Fruit fly (Drosophila melanogaster): ENCODE results near the gene CG1146.
A peak's percentile ranks its signal among the peaks of the same experiment; 100 is the strongest.

CG1146 gene

DNA sequence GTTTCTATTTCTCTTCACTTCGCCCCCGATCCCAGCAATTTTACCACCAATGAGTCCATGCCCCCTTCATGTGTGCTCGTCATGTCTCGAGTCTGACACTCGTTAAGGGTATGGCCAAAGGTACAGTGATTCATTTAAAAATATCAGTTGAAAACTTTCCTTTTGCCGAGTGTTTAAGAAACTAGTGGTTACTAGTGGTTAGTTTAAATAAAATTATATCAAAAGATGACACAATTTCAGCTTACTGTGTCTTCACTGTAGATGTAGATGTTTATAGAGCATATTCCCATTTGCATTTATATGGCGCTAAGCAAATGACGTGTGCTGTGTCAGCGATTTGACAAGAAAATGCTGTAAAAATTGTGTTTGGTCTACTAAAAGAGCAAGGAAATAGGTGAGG is 43.8 kb downstream of the CG1146 start (continued):
- TF ChIP-seq ewg (GFP tag; optimal IDR thresholded peaks at IDR 0.05) (peak; percentile 10), hkb (optimal IDR thresholded peaks at IDR 0.05) (no peak), hkb (GFP tag; IDR thresholded peaks at IDR 0.05) (peak; percentile 63), eve (GFP tag; optimal IDR thresholded peaks at IDR 0.05) (no peak), CG18011 (GFP tag; optimal IDR thresholded peaks at IDR 0.05) (no peak), Ptx1 (GFP tag; IDR thresholded peaks at IDR 0.05) (peak; percentile 78), Rx (GFP tag; IDR thresholded peaks at IDR 0.05) (peak; percentile 61), Dad (GFP tag; optimal IDR thresholded peaks at IDR 0.05) (peak; percentile 8), CG7357 (GFP tag; IDR thresholded peaks at IDR 0.05) (peak; percentile 35; the same call in 1 of the 3 replicates), ttk (GFP tag; IDR thresholded peaks at IDR 0.05) (peak; percentile 78), bcd (GFP tag; optimal IDR thresholded peaks at IDR 0.05) (peak; percentile 21), dan (GFP tag; IDR thresholded peaks at IDR 0.05) (no peak), Spps (tag; optimal IDR thresholded peaks at IDR 0.05) (no peak), CG10654 (GFP tag; optimal IDR thresholded peaks at IDR 0.05) (no peak), CG1647 (GFP tag; optimal IDR thresholded peaks at IDR 0.05) (no peak), CG10543 (GFP tag; optimal IDR thresholded peaks at IDR 0.05) (no peak), slou (GFP tag; optimal IDR thresholded peaks at IDR 0.05) (no peak), Sry-β (GFP tag; optimal IDR thresholded peaks at IDR 0.05) (no peak), Fer1 (GFP tag; optimal IDR thresholded peaks at IDR 0.05) (no peak), dpn (GFP tag; optimal IDR thresholded peaks at IDR 0.05) (no peak), CG17361 (GFP tag; IDR thresholded peaks at IDR 0.05) (no peak), Dip3 (GFP tag; optimal IDR thresholded peaks at IDR 0.05) (no peak), CG31388 (GFP tag; optimal IDR thresholded peaks at IDR 0.05) (no peak), Hand (GFP tag; optimal IDR thresholded peaks at IDR 0.05) (no peak), Gsc (GFP tag; IDR thresholded peaks at IDR 0.05) (0 out of 2 replicates have a peak, but pooled peaks have one; percentile 6), slbo (GFP tag; IDR thresholded peaks at IDR 0.05) (peak; percentile 58), ham (GFP tag; IDR thresholded peaks at IDR 0.05) (no peak), GATAe (GFP tag; conservative IDR thresholded peaks at IDR 0.05) (no peak), CG1024 (GFP tag; IDR thresholded peaks at IDR 0.05) (peak; percentile 62), ase (GFP tag; IDR thresholded peaks at IDR 0.05) (peak; percentile 83), CG8924 (tag; optimal IDR thresholded peaks at IDR 0.05) (no peak), nerfin-2 (GFP tag; IDR thresholded peaks at IDR 0.05; ENCODE audit: partially characterized antibody) (no peak), Hr51 (GFP tag; optimal IDR thresholded peaks at IDR 0.05) (peak in 1 of 2 experiments; percentile 43), lola (GFP tag; optimal IDR thresholded peaks at IDR 0.05) (no peak), Chrac-16 (GFP tag; optimal IDR thresholded peaks at IDR 0.05) (no peak), dmrt99B (tag; optimal IDR thresholded peaks at IDR 0.05) (peak; percentile 63), cato (GFP tag; optimal IDR thresholded peaks at IDR 0.05; ENCODE audit: borderline replicate concordance) (no peak), org-1 (GFP tag; optimal IDR thresholded peaks at IDR 0.05) (no peak), CG6175 (GFP tag; IDR thresholded peaks at IDR 0.05) (no peak), YL-1 (GFP tag; optimal IDR thresholded peaks at IDR 0.05) (no peak), CG15269 (tag; optimal IDR thresholded peaks at IDR 0.05) (no peak), CG12659 (GFP tag; optimal IDR thresholded peaks at IDR 0.05) (no peak), Oli (tag; optimal IDR thresholded peaks at IDR 0.05) (peak; percentile 15), btn (GFP tag; optimal IDR thresholded peaks at IDR 0.05) (no peak), Hmr (GFP tag; optimal IDR thresholded peaks at IDR 0.05) (no peak), hth (optimal IDR thresholded peaks at IDR 0.05) (no peak), esg (GFP tag; conservative IDR thresholded peaks at IDR 0.05) (no peak; the same call in 1 of the 2 replicates), Sin3A (optimal IDR thresholded peaks at IDR 0.05) (no peak), CG31441 (GFP tag; IDR thresholded peaks at IDR 0.05) (no peak), rib (GFP tag; IDR thresholded peaks at IDR 0.05) (no peak), ken (GFP tag; IDR thresholded peaks at IDR 0.05) (peak; percentile 63; the same call in 2 of the 3 replicates)
